Fruit fly (Drosophila melanogaster): Measurements from ENCODE around the gene mTerf3.

Gene mTerf3

dm6 chr3L:20473021-20473799 is 47.4 kb downstream of the mTerf3 start, which contains the start of the genes CG32428 and CG5969:
Gene CG32428, minus strand, starts transcription at chr3L:20473723.
Gene CG5969, plus strand, starts transcription at chr3L:20473783.
- TF ChIP-seq CG17806 (tag; optimal IDR thresholded peaks at IDR 0.05) (peak; percentile 72), CG14655 (GFP tag; optimal IDR thresholded peaks at IDR 0.05) (peak; percentile 77), CG4496 (GFP tag; IDR thresholded peaks at IDR 0.05) (peak; percentile 88), Ets98B (GFP tag; IDR thresholded peaks at IDR 0.05) (peak; percentile 67), CG10348 (GFP tag; IDR thresholded peaks at IDR 0.05) (no peak), CG9948 (tag; optimal IDR thresholded peaks at IDR 0.05) (peak; percentile 74), CG8301 (tag; optimal IDR thresholded peaks at IDR 0.05) (peak; percentile 65), Pif1B (GFP tag; optimal IDR thresholded peaks at IDR 0.05) (peak; percentile 51), EcR (GFP tag; optimal IDR thresholded peaks at IDR 0.05) (no peak), CG34367 (tag; optimal IDR thresholded peaks at IDR 0.05) (peak; percentile 71), CG12605 (GFP tag; IDR thresholded peaks at IDR 0.05) (peak; percentile 64), rn (GFP tag; IDR thresholded peaks at IDR 0.05) (peak; percentile 61), fd96Ca (GFP tag; IDR thresholded peaks at IDR 0.05) (peak; percentile 57; the same call in 2 of the 3 replicates), Snoo (tag; optimal IDR thresholded peaks at IDR 0.05) (peak; percentile 72), CG13204 (GFP tag; optimal IDR thresholded peaks at IDR 0.05) (no peak), CG15710 (tag; optimal IDR thresholded peaks at IDR 0.05) (peak; percentile 82), gl (tag; optimal IDR thresholded peaks at IDR 0.05) (no peak), D1 (tag; optimal IDR thresholded peaks at IDR 0.05) (peak; percentile 18), CG8159 (tag; optimal IDR thresholded peaks at IDR 0.05) (peak; percentile 81), Pif1A (GFP tag; optimal IDR thresholded peaks at IDR 0.05) (peak; percentile 52), CG32121 (GFP tag; IDR thresholded peaks at IDR 0.05) (peak; percentile 80)

- TF ChIP-seq CG17806 (tag; optimal IDR thresholded peaks at IDR 0.05) (no peak), EcR (GFP tag; optimal IDR thresholded peaks at IDR 0.05) (peak; percentile 33), CG15710 (tag; optimal IDR thresholded peaks at IDR 0.05) (no peak)
Observed at dm6 chr3L:20472607-20473006, 48.0 kb downstream of the mTerf3 start.

DNA sequence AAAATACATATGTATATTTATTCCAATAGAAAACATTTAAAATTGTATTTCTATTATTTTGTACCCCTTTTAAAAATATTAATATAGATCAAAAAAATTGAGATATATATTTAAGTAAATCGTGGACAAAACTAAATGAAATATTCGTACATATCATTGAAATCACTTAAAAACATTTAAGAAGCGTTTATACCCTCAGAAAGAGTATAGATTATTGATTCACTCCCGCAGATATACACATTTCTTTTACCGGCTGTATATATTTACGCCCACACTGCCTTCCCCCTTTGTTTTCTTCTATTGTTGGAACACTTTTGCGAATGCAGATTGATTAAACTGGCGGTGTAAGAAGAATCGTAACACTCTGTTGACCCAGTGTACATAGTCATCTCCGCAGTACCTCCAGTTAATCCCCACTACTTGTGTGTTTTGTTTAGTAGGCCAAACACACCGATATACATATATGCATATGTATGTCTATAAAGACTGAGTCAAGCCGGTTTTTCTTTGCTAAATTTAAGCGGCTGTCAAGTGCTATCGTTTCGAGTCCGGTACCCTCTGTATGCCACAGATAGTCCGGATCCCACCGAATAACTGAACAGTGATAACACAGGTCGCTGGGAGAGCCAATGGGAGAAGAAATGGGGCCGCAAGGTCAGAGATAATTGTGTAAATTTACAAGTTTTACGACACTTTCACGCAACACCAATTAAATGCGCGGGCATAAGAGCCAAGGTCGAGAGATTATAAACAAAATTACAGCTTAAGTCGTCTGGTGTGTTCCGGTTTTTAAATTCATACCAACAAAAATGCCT is 48.9 kb downstream of the mTerf3 start:
- TF ChIP-seq fd96Ca (GFP tag; IDR thresholded peaks at IDR 0.05) = no peak
- TF ChIP-seq CG8301 (tag; optimal IDR thresholded peaks at IDR 0.05) = no peak
- TF ChIP-seq Pif1A (GFP tag; optimal IDR thresholded peaks at IDR 0.05) = peak; percentile 31
- TF ChIP-seq CG14655 (GFP tag; optimal IDR thresholded peaks at IDR 0.05) = peak; percentile 9
- TF ChIP-seq CG8159 (tag; optimal IDR thresholded peaks at IDR 0.05) = peak; percentile 61
- TF ChIP-seq Ets98B (GFP tag; IDR thresholded peaks at IDR 0.05) = no peak
- peak; percentile 40 for TF ChIP-seq Pif1B (GFP tag; optimal IDR thresholded peaks at IDR 0.05)
- TF ChIP-seq rn (GFP tag; IDR thresholded peaks at IDR 0.05) = no peak
- peak; percentile 26 for TF ChIP-seq CG17806 (tag; optimal IDR thresholded peaks at IDR 0.05)
- no peak for TF ChIP-seq CG13204 (GFP tag; optimal IDR thresholded peaks at IDR 0.05)
- TF ChIP-seq EcR (GFP tag; optimal IDR thresholded peaks at IDR 0.05) = peak; percentile 69
- no peak for TF ChIP-seq CG10348 (GFP tag; IDR thresholded peaks at IDR 0.05)
- no peak for TF ChIP-seq CG32121 (GFP tag; IDR thresholded peaks at IDR 0.05)
- peak; percentile 51 for TF ChIP-seq CG15710 (tag; optimal IDR thresholded peaks at IDR 0.05)
- TF ChIP-seq gl (tag; optimal IDR thresholded peaks at IDR 0.05) = peak; percentile 9
- peak; percentile 41; the same call in 2 of the 3 replicates for TF ChIP-seq CG4496 (GFP tag; IDR thresholded peaks at IDR 0.05)
- peak; percentile 49 for TF ChIP-seq D1 (tag; optimal IDR thresholded peaks at IDR 0.05)
- TF ChIP-seq Snoo (tag; optimal IDR thresholded peaks at IDR 0.05) = no peak
- peak; percentile 37 for TF ChIP-seq CG9948 (tag; optimal IDR thresholded peaks at IDR 0.05)
- no peak for TF ChIP-seq CG34367 (tag; optimal IDR thresholded peaks at IDR 0.05)
- 0 out of 2 replicates have a peak, but pooled peaks have one; percentile 11 for TF ChIP-seq CG12605 (GFP tag; IDR thresholded peaks at IDR 0.05)

DNA sequence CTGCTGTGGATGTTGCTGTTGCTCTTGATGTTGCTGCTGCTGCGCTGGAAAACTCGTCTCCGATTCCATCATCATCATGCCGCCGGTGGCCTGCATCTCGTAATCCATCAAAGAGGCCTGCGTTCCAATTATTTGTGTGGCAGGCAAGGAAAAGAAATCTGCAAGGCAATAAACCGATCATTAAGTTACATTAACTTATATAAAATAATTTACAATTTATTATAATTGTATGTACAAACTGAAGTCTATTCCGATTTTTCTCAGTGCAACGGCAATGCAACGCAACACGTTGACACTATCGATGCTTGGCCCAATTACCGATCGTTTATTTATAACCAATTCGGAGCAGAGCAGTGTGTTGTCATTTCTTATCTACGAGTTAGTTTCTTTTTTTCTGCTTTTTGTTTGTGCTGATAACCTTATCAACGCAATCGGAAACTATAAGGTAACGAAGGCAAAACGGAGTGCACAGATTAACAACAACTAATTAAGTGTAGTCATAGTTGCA is 49.5 kb downstream of the mTerf3 start:
- peak; percentile 80 for TF ChIP-seq fd96Ca (GFP tag; IDR thresholded peaks at IDR 0.05)
- TF ChIP-seq Pif1A (GFP tag; optimal IDR thresholded peaks at IDR 0.05) = no peak
- TF ChIP-seq CG8159 (tag; optimal IDR thresholded peaks at IDR 0.05) = no peak
- peak; percentile 82 for TF ChIP-seq Ets98B (GFP tag; IDR thresholded peaks at IDR 0.05)
- TF ChIP-seq rn (GFP tag; IDR thresholded peaks at IDR 0.05) = 0 out of 2 replicates have a peak, but pooled peaks have one; percentile 24
- TF ChIP-seq CG34367 (tag; optimal IDR thresholded peaks at IDR 0.05) = peak; percentile 11
- TF ChIP-seq CG4496 (GFP tag; IDR thresholded peaks at IDR 0.05) = peak; percentile 84
- TF ChIP-seq CG17806 (tag; optimal IDR thresholded peaks at IDR 0.05) = no peak
- TF ChIP-seq CG14655 (GFP tag; optimal IDR thresholded peaks at IDR 0.05) = peak; percentile 47
- TF ChIP-seq CG32121 (GFP tag; IDR thresholded peaks at IDR 0.05) = peak; percentile 55; the same call in 1 of the 2 replicates
- peak; percentile 73 for TF ChIP-seq CG12605 (GFP tag; IDR thresholded peaks at IDR 0.05)
- TF ChIP-seq CG8301 (tag; optimal IDR thresholded peaks at IDR 0.05) = peak; percentile 47
- peak; percentile 9 for TF ChIP-seq Snoo (tag; optimal IDR thresholded peaks at IDR 0.05)

Measured in whole organism, pupa.